Fruit fly (Drosophila melanogaster) S2 (cell line): ENCODE data around the gene dop.

Experiments
- CG8478 ChIP-seq: fragments of >200 bp; optimal IDR thresholded peaks from 2 replicates; lab custom pipeline; 2018
- CTCF ChIP-seq, 2 experiments: fragments of >200 bp; optimal IDR thresholded peaks; 2 replicates each; lab custom pipeline; 2018

- TF ChIP-seq CG8478 (lab: Kevin White, UChicago): no peak
- TF ChIP-seq CTCF (optimal IDR thresholded peaks at IDR 0.05; lab: Kevin White, UChicago): no peak
Observed at dm6 chr3L:15563058-15563850, 2.6 kb upstream of the dop start, which contains the start of the genes CG7739 and SCCRO.
